Fruit fly (Drosophila melanogaster) whole organism, embryonic: ENCODE results near the gene CG32095.
A peak's percentile ranks its signal among the peaks of the same experiment; 100 is the strongest.

Experiments
- BEAF-32 ChIP-seq: fragments of 200-800 bp; sonication (Bioruptor generic); optimal IDR thresholded peaks from 3 replicates; lab custom pipeline; 2017; ENCODE audit warnings: missing biosample characterization, missing genetic modification characterization, mild to moderate bottlenecking, moderate library complexity, missing genetic modification reagents
- BtbVII ChIP-seq: fragments of 200-800 bp; sonication (Bioruptor generic); optimal IDR thresholded peaks from 3 replicates; lab custom pipeline; 2017; ENCODE audit warnings: missing biosample characterization, mild to moderate bottlenecking, missing genetic modification characterization
- C15 ChIP-seq: fragments of 200-800 bp; sonication (Bioruptor generic); IDR thresholded peaks from 3 replicates; pipeline ENCODE4 v1.3.6; 2022; ENCODE audit warnings: missing biosample characterization, missing genetic modification characterization
- CG10321 ChIP-seq: fragments of 200-800 bp; sonication (Bioruptor generic); IDR thresholded peaks from 2 replicates; pipeline ENCODE4 v1.3.6; 2022; ENCODE audit warnings: missing biosample characterization, missing genetic modification characterization
- CG10959 ChIP-seq: fragments of 200-800 bp; sonication (Bioruptor generic); IDR thresholded peaks from 2 replicates; pipeline ENCODE4 v1.3.6; 2022; ENCODE audit warnings: missing biosample characterization, missing genetic modification characterization
- CG11093 ChIP-seq: fragments of 200-800 bp; sonication (Bioruptor generic); IDR thresholded peaks from 3 replicates; pipeline ENCODE4 v1.3.6; 2022; ENCODE audit warnings: missing biosample characterization, missing genetic modification characterization
- CG11456 ChIP-seq: fragments of 200-800 bp; sonication (Bioruptor generic); IDR thresholded peaks from 3 replicates; pipeline ENCODE4 v1.3.6; 2022; ENCODE audit warnings: missing biosample characterization, missing genetic modification characterization
- CG11696 ChIP-seq: fragments of 200-800 bp; sonication (Bioruptor generic); IDR thresholded peaks from 2 replicates; pipeline ENCODE4 v1.3.6; 2022; ENCODE audit warnings: missing biosample characterization, missing genetic modification characterization
- CG12071 ChIP-seq: fragments of 200-800 bp; sonication (Bioruptor generic); optimal IDR thresholded peaks from 3 replicates; lab custom pipeline; 2018; ENCODE audit warnings: missing biosample characterization, mild to moderate bottlenecking, missing genetic modification characterization
- CG12219 ChIP-seq: fragments of 200-800 bp; sonication (Bioruptor generic); optimal IDR thresholded peaks from 3 replicates; lab custom pipeline; 2018; ENCODE audit warnings: missing biosample characterization, mild to moderate bottlenecking, missing genetic modification characterization
- CG1647 ChIP-seq: fragments of 200-800 bp; sonication (Bioruptor generic); optimal IDR thresholded peaks from 3 replicates; lab custom pipeline; 2016; ENCODE audit warnings: missing biosample characterization, missing genetic modification characterization
- CG17361 ChIP-seq: fragments of 200-800 bp; sonication (Bioruptor generic); IDR thresholded peaks from 3 replicates; pipeline ENCODE4 v1.3.6; 2022; ENCODE audit warnings: missing biosample characterization, missing genetic modification characterization
- CG18011 ChIP-seq: fragments of 200-800 bp; sonication (Bioruptor generic); optimal IDR thresholded peaks from 2 replicates; lab custom pipeline; 2017; ENCODE audit warnings: missing biosample characterization, missing genetic modification characterization, mild to moderate bottlenecking, moderate library complexity, missing genotype
- CG1832 ChIP-seq: fragments of 200-800 bp; sonication (Bioruptor generic); optimal IDR thresholded peaks from 2 replicates; lab custom pipeline; 2017; ENCODE audit warnings: missing biosample characterization, mild to moderate bottlenecking, missing genetic modification characterization, inconsistent platforms
- CG2199 ChIP-seq: fragments of 200-800 bp; sonication (Bioruptor generic); IDR thresholded peaks from 3 replicates; pipeline ENCODE4 v1.3.6; 2022; ENCODE audit warnings: missing biosample characterization, missing genetic modification characterization
- CG2678 ChIP-seq: fragments of 200-800 bp; sonication (Bioruptor generic); optimal IDR thresholded peaks from 3 replicates; lab custom pipeline; 2019; ENCODE audit warnings: missing biosample characterization, mild to moderate bottlenecking, missing genetic modification characterization, moderate library complexity
- CG2712 ChIP-seq: fragments of 200-800 bp; optimal IDR thresholded peaks from 3 replicates; lab custom pipeline; 2019; ENCODE audit warnings: missing biosample characterization, mild to moderate bottlenecking, missing genetic modification characterization, moderate library complexity
- CG30020 ChIP-seq: fragments of 200-800 bp; optimal IDR thresholded peaks from 2 replicates; lab custom pipeline; 2019; ENCODE audit warnings: missing biosample characterization, mild to moderate bottlenecking, missing genetic modification characterization, moderate library complexity
- CG6254 ChIP-seq: fragments of 200-800 bp; sonication (Bioruptor generic); optimal IDR thresholded peaks from 3 replicates; lab custom pipeline; 2017; ENCODE audit warnings: mild to moderate bottlenecking, missing biosample characterization, missing genetic modification reagents, missing genetic modification characterization
- CG9876 ChIP-seq: fragments of 200-800 bp; sonication (Bioruptor generic); optimal IDR thresholded peaks from 2 replicates; lab custom pipeline; 2016; ENCODE audit warnings: missing biosample characterization, missing genetic modification characterization
- Drgx ChIP-seq: fragments of 200-800 bp; sonication (Bioruptor generic); IDR thresholded peaks from 2 replicates; pipeline ENCODE4 v1.3.6; 2022; ENCODE audit warnings: missing biosample characterization, missing genetic modification characterization
- E2f1 ChIP-seq: fragments of 200-800 bp; sonication (Bioruptor generic); IDR thresholded peaks from 2 replicates; pipeline ENCODE4 v1.3.6; 2022; ENCODE audit warnings: missing biosample characterization, missing genetic modification characterization
- E2f2 ChIP-seq: fragments of 200-800 bp; sonication (Bioruptor generic); IDR thresholded peaks from 2 replicates; pipeline ENCODE4 v1.3.6; 2022; ENCODE audit warnings: missing biosample characterization, missing genetic modification characterization
- HLH3B ChIP-seq: fragments of 200-800 bp; sonication (Bioruptor generic); IDR thresholded peaks from 2 replicates; pipeline ENCODE4 v1.3.6; 2022; ENCODE audit warnings: missing biosample characterization, missing genetic modification characterization
- HLH54F ChIP-seq: fragments of 200-800 bp; sonication (Bioruptor generic); optimal IDR thresholded peaks from 3 replicates; lab custom pipeline; 2016; ENCODE audit warnings: missing biosample characterization, missing genetic modification characterization
- HmgD ChIP-seq: fragments of 200-800 bp; sonication (Bioruptor generic); optimal IDR thresholded peaks from 3 replicates; lab custom pipeline; 2016; ENCODE audit warnings: missing biosample characterization, missing genetic modification characterization
- Hmx ChIP-seq: fragments of 200-800 bp; sonication (Bioruptor generic); optimal IDR thresholded peaks from 2 replicates; lab custom pipeline; 2016; ENCODE audit warnings: missing biosample characterization, missing genetic modification characterization
- Lpt ChIP-seq: fragments of >200 bp; optimal IDR thresholded peaks from 2 replicates; lab custom pipeline; 2018; ENCODE audit warnings: missing biosample characterization, missing genetic modification characterization
- NC2α ChIP-seq: fragments of 200-800 bp; sonication (Bioruptor generic); optimal IDR thresholded peaks from 2 replicates; lab custom pipeline; 2016; ENCODE audit warnings: missing biosample characterization, missing genetic modification characterization
- NC2β ChIP-seq: fragments of 200-800 bp; sonication (Bioruptor generic); optimal IDR thresholded peaks from 2 replicates; lab custom pipeline; 2016; ENCODE audit warnings: missing biosample characterization, missing genetic modification characterization
- Nf-YA ChIP-seq: fragments of 200-800 bp; sonication (Bioruptor generic); IDR thresholded peaks from 2 replicates; pipeline ENCODE4 v1.3.6; 2022; ENCODE audit warnings: missing biosample characterization, missing genetic modification characterization
- Six4 ChIP-seq: fragments of 200-800 bp; sonication (Bioruptor generic); optimal IDR thresholded peaks from 2 replicates; lab custom pipeline; 2016; ENCODE audit warnings: missing biosample characterization, missing genetic modification characterization
- Taf1 ChIP-seq: fragments of 200-800 bp; sonication (Bioruptor generic); IDR thresholded peaks from 2 replicates; pipeline ENCODE4 v1.3.6; 2022; ENCODE audit warnings: missing biosample characterization, missing genetic modification characterization
- Trl ChIP-seq, 3 experiments: fragments of >200 bp in 2 of 3; fragments of 200-800 bp in 1 of 3; sonication (Bioruptor generic) in 1 of 3; optimal IDR thresholded peaks; 2 replicates in 1 of 3; 3 replicates in 2 of 3; lab custom pipeline; 2016 to 2017; ENCODE audit warnings: missing biosample characterization in 1 of 3, missing genetic modification characterization in 1 of 3
- aop ChIP-seq: fragments of 200-800 bp; sonication (Bioruptor generic); IDR thresholded peaks from 2 replicates; pipeline ENCODE4 v1.3.6; 2022; ENCODE audit warnings: missing biosample characterization, missing genetic modification characterization
- ara ChIP-seq: fragments of 200-800 bp; sonication (Bioruptor generic); IDR thresholded peaks from 2 replicates; pipeline ENCODE4 v1.3.6; 2022; ENCODE audit warnings: missing biosample characterization, missing genetic modification characterization
- bab2 ChIP-seq: fragments of 200-800 bp; sonication (Bioruptor generic); optimal IDR thresholded peaks from 2 replicates; lab custom pipeline; 2016; ENCODE audit warnings: missing biosample characterization, missing genetic modification characterization
- bcd ChIP-seq: fragments of 200-800 bp; sonication (Bioruptor generic); optimal IDR thresholded peaks from 2 replicates; lab custom pipeline; 2017; ENCODE audit warnings: missing biosample characterization, mild to moderate bottlenecking, missing genetic modification characterization
- chinmo ChIP-seq: fragments of 200-800 bp; sonication (Bioruptor generic); IDR thresholded peaks from 4 replicates; pipeline ENCODE4 v1.3.6; 2022; ENCODE audit warnings: missing biosample characterization, missing genetic modification characterization; ENCODE audit not compliant: partially characterized antibody
- crc ChIP-seq: fragments of 200-800 bp; sonication (Bioruptor generic); optimal IDR thresholded peaks from 2 replicates; lab custom pipeline; 2016; ENCODE audit warnings: missing biosample characterization, missing genetic modification characterization
- danr ChIP-seq: fragments of 200-800 bp; sonication (Bioruptor generic); IDR thresholded peaks from 2 replicates; pipeline ENCODE4 v1.3.6; 2022; ENCODE audit warnings: missing biosample characterization, missing genetic modification characterization
- en ChIP-seq: fragments of 200-800 bp; sonication (Bioruptor generic); optimal IDR thresholded peaks from 2 replicates; lab custom pipeline; 2016; ENCODE audit warnings: missing biosample characterization, missing genetic modification characterization
- fd96Cb ChIP-seq: fragments of 200-800 bp; sonication (Bioruptor generic); optimal IDR thresholded peaks from 2 replicates; lab custom pipeline; 2018; ENCODE audit warnings: missing biosample characterization, mild to moderate bottlenecking, missing genetic modification characterization, moderate library complexity
- gsb ChIP-seq: fragments of 200-800 bp; sonication (Bioruptor generic); IDR thresholded peaks from 2 replicates; pipeline ENCODE4 v1.3.6; 2022; ENCODE audit warnings: missing biosample characterization, missing genetic modification characterization
- insv ChIP-seq, 2 experiments: fragments of 200-800 bp; sonication (Bioruptor generic); optimal IDR thresholded peaks; 3 replicates each; lab custom pipeline; 2016 to 2018; ENCODE audit warnings: missing biosample characterization in 2 of 2, missing genetic modification characterization in 2 of 2
- jumu ChIP-seq: fragments of 200-800 bp; sonication (Bioruptor generic); optimal IDR thresholded peaks from 3 replicates; lab custom pipeline; 2016; ENCODE audit warnings: missing biosample characterization, missing genetic modification characterization
- kah ChIP-seq: fragments of 200-800 bp; sonication (Bioruptor generic); optimal IDR thresholded peaks from 2 replicates; lab custom pipeline; 2018; ENCODE audit warnings: missing biosample characterization, mild to moderate bottlenecking, missing genetic modification characterization
- pros ChIP-seq: fragments of 200-800 bp; sonication (Bioruptor generic); optimal IDR thresholded peaks from 3 replicates; lab custom pipeline; 2019; ENCODE audit warnings: missing biosample characterization, mild to moderate bottlenecking, missing genetic modification characterization, moderate library complexity
- sens-2 ChIP-seq: fragments of 200-800 bp; sonication (Bioruptor generic); IDR thresholded peaks from 2 replicates; pipeline ENCODE4 v1.3.6; 2022; ENCODE audit warnings: missing biosample characterization, missing genetic modification characterization
- tna ChIP-seq: fragments of 200-800 bp; sonication (Bioruptor generic); IDR thresholded peaks from 2 replicates; pipeline ENCODE4 v1.3.6; 2022; ENCODE audit warnings: missing biosample characterization, missing genetic modification characterization; ENCODE audit not compliant: partially characterized antibody
- usp ChIP-seq: fragments of >200 bp; optimal IDR thresholded peaks from 2 replicates; lab custom pipeline; 2017; ENCODE audit warnings: missing biosample characterization, missing genetic modification characterization
- vvl ChIP-seq: fragments of 200-800 bp; sonication (Bioruptor generic); IDR thresholded peaks from 2 replicates; pipeline ENCODE4 v1.3.6; 2022; ENCODE audit warnings: missing biosample characterization, missing genetic modification characterization
- wdn ChIP-seq: fragments of 200-800 bp; sonication (Bioruptor generic); IDR thresholded peaks from 2 replicates; pipeline ENCODE4 v1.3.6; 2022; ENCODE audit warnings: missing biosample characterization, missing genetic modification characterization

CG32095 gene

DNA sequence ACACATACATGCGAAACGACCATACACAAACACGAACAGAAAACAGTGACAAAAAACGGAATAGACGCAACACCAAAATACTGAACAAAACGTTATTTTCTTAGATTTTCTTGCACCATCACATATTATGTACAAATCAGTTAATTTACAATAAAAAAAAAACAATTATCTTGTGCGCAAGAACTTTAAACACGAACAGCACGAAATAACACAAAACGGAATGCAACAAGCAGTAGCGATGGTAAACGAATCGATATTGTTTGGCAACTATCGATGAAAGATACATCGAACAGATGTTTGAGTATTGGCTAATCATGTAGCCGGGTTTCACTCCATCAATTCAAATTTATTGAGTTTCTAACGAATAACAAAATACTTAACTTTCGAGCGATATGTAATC, 35.8 kb downstream of the CG32095 start, which contains the start of gene Pi3K68D (continued):
- TF ChIP-seq CG2678 (tag; lab: Kevin White, UChicago) (no peak), CG11456 (GFP tag; lab: Robert Waterston, UW) (no peak), sens-2 (GFP tag; lab: Robert Waterston, UW) (no peak), Trl (optimal IDR thresholded peaks at IDR 0.05; lab: Kevin White, UChicago) (no peak), Trl (GFP tag; optimal IDR thresholded peaks at IDR 0.05; lab: Kevin White, UChicago) (no peak), E2f1 (GFP tag; lab: Robert Waterston, UW) (no peak), Drgx (GFP tag; lab: Robert Waterston, UW) (no peak), kah (GFP tag; lab: Kevin White, UChicago) (no peak), E2f2 (GFP tag; lab: Robert Waterston, UW) (peak; percentile 80), HLH3B (GFP tag; lab: Robert Waterston, UW) (no peak), usp (GFP tag; lab: Kevin White, UChicago) (no peak), Six4 (GFP tag; lab: Kevin White, UChicago) (no peak), CG30020 (peak; percentile 12), HmgD (GFP tag; lab: Kevin White, UChicago) (peak; percentile 79), pros (no peak), CG2199 (GFP tag; lab: Robert Waterston, UW) (no peak), CG10321 (GFP tag; lab: Robert Waterston, UW) (no peak), chinmo (GFP tag; lab: Robert Waterston, UW) (peak; percentile 99), CG12071 (GFP tag; lab: Kevin White, UChicago) (no peak), CG10959 (GFP tag; lab: Robert Waterston, UW) (no peak), vvl (GFP tag; lab: Robert Waterston, UW) (no peak), CG18011 (GFP tag; lab: Kevin White, UChicago) (no peak), crc (peak; percentile 15), bcd (GFP tag; lab: Kevin White, UChicago) (no peak), gsb (no peak), danr (GFP tag; lab: Robert Waterston, UW) (no peak), BEAF-32 (GFP tag; lab: Kevin White, UChicago) (peak; percentile 97), fd96Cb (no peak), CG2712 (tag; lab: Kevin White, UChicago) (peak; percentile 29), CG1832 (GFP tag; lab: Kevin White, UChicago) (no peak), Taf1 (GFP tag; lab: Robert Waterston, UW) (no peak), CG11093 (GFP tag; lab: Robert Waterston, UW) (no peak), Nf-YA (no peak), Hmx (GFP tag; lab: Kevin White, UChicago) (no peak), HLH54F (GFP tag; lab: Kevin White, UChicago) (peak; percentile 20), CG9876 (GFP tag; lab: Kevin White, UChicago) (no peak), insv (GFP tag; optimal IDR thresholded peaks at IDR 0.05; lab: Kevin White, UChicago) (no peak), CG11696 (no peak), CG17361 (no peak), CG6254 (no peak), CG1647 (GFP tag; lab: Kevin White, UChicago) (peak; percentile 13), ara (GFP tag; lab: Robert Waterston, UW) (no peak), wdn (GFP tag; lab: Robert Waterston, UW) (no peak), BtbVII (GFP tag; lab: Kevin White, UChicago) (no peak), Lpt (GFP tag; lab: Kevin White, UChicago) (no peak), CG12219 (GFP tag; lab: Kevin White, UChicago) (no peak), NC2β (GFP tag; lab: Kevin White, UChicago) (no peak), bab2 (GFP tag; lab: Kevin White, UChicago) (no peak), C15 (GFP tag; lab: Robert Waterston, UW) (no peak), tna (GFP tag; lab: Robert Waterston, UW) (peak; percentile 84), aop (GFP tag; lab: Robert Waterston, UW) (no peak), NC2α (no peak), jumu (GFP tag; lab: Kevin White, UChicago) (no peak), en (GFP tag; lab: Kevin White, UChicago) (no peak)
